Worm (Caenorhabditis elegans): ENCODE data around the gene oac-55.

The oac-55 gene

DNA sequence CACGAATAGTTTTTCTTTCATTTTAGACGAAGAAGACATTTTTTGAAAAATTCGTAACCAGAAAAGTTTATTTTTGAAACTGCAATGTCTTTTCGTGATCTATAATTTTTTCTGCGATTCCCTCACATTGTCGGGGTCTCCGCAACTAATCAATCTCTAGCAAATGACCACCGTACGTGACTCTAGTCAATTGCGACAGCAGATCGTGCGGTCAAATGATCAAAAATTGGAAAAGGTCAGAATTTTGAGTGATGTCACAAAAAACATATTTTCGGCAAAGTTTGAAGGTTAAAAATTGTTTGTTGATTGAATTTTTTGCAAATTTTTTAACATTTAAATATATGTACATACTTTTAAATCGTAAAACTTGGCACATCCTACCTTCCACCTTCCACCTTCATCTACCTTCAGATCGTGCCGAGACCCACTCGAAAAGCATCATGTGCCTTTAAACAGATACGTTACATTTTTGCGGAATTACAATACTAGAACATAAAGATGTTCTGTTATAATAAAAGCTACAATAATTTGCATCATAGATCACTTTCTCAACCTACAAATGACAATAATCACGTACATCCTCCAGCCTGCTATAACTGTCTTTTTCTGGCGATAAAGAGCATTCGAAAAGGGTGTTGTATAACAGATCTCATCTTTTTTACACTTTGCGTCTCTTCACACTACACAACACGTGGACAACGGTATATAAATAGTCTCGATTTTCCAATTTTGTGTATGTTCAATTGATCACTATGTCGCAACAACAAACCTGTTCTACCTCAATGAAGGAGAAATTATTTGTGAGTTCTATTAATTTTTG lies 10.7 kb downstream of the oac-55 start, which contains the start of the genes R08E5.1 and rips-1:
TSS of gene R08E5.1 (minus strand) at position 82 of the 820 bp plus-strand sequence.
TSS of gene rips-1 (plus strand) at position 585 of the 820 bp plus-strand sequence.
- TF ChIP-seq mep-1 (tag; optimal IDR thresholded peaks at IDR 0.05) (no peak), lin-13 (tag; optimal IDR thresholded peaks at IDR 0.05) (no peak), mls-2 (tag; optimal IDR thresholded peaks at IDR 0.05) (no peak), snpc-4 (tag; optimal IDR thresholded peaks at IDR 0.05) (no peak), cnd-1 (tag; optimal IDR thresholded peaks at IDR 0.05) (no peak), nhr-2 (tag; optimal IDR thresholded peaks at IDR 0.05) (no peak), unc-120 (tag; optimal IDR thresholded peaks at IDR 0.05; ENCODE audit: poor library complexity, severe bottlenecking) (no peak), ztf-11 (tag; optimal IDR thresholded peaks at IDR 0.05) (no peak), elt-3 (tag; optimal IDR thresholded peaks at IDR 0.05) (no peak), ceh-83 (GFP tag; optimal IDR thresholded peaks at IDR 0.05) (no peak), nhr-12 (tag; optimal IDR thresholded peaks at IDR 0.05) (no peak), M03D4.4 (tag; optimal IDR thresholded peaks at IDR 0.05) (no peak), blmp-1 (tag; optimal IDR thresholded peaks at IDR 0.05) (no peak), ham-2 (GFP tag; optimal IDR thresholded peaks at IDR 0.05) (no peak)

DNA sequence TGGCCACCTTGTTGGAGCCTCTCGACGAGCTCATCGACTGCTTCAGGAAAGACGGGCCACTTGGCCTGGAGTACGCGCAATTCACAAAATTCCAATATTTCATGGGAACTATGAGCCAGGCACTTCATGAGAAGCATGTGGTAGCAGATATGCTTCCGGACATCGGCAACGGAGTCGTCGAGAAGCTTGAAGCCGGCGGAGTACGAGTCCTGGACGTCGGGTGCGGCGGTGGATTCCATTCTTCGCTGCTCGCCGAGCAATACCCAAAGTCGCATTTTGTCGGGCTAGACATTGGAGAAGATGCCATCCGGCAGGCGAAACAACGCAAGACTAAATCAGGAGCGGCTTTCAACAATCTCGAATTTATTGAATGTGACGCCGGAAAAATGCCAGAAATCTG lies 12.7 kb downstream of the oac-55 start:
- no peak for TF ChIP-seq nhr-12 (tag; optimal IDR thresholded peaks at IDR 0.05)
- TF ChIP-seq tbx-8 (GFP tag; optimal IDR thresholded peaks at IDR 0.05) = no peak

DNA sequence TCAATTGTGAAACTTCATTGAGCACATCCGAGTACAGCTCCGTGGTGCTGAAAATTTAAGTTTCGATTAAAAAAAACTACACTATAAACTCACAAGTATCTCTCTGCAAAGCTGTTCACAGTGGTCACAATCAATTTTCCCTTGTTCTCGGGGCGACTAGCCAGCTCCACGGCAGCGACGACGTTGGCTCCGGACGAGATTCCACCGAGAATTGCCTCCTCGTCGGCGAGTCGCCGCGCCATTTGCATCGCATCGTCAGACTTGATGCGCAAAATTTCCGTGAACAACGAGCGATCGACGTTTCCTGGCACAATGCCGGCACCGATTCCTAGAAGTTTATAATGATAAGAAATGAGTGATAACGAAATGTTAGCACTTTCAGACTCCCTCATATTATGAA lies 13.7 kb downstream of the oac-55 start:
- TF ChIP-seq tbx-8 (GFP tag; optimal IDR thresholded peaks at IDR 0.05) (no peak), hlh-1 (tag; optimal IDR thresholded peaks at IDR 0.05) (no peak), mep-1 (tag; optimal IDR thresholded peaks at IDR 0.05) (no peak), sem-2 (GFP tag; optimal IDR thresholded peaks at IDR 0.05) (no peak), nhr-28 (tag; optimal IDR thresholded peaks at IDR 0.05) (no peak), unc-120 (tag; optimal IDR thresholded peaks at IDR 0.05; ENCODE audit: poor library complexity, severe bottlenecking) (no peak), lsy-2 (tag; optimal IDR thresholded peaks at IDR 0.05) (no peak), unc-39 (tag; optimal IDR thresholded peaks at IDR 0.05) (no peak), nhr-76 (tag; optimal IDR thresholded peaks at IDR 0.05) (no peak), ceh-43 (GFP tag; optimal IDR thresholded peaks at IDR 0.05) (no peak), zip-8 (tag; optimal IDR thresholded peaks at IDR 0.05) (no peak), nhr-237 (tag; optimal IDR thresholded peaks at IDR 0.05) (no peak), ceh-83 (GFP tag; optimal IDR thresholded peaks at IDR 0.05) (no peak), sptf-1 (tag; optimal IDR thresholded peaks at IDR 0.05) (no peak), ztf-11 (tag; optimal IDR thresholded peaks at IDR 0.05) (no peak), drap-1 (GFP tag; optimal IDR thresholded peaks at IDR 0.05) (no peak), lin-32 (GFP tag; optimal IDR thresholded peaks at IDR 0.05) (no peak)

DNA sequence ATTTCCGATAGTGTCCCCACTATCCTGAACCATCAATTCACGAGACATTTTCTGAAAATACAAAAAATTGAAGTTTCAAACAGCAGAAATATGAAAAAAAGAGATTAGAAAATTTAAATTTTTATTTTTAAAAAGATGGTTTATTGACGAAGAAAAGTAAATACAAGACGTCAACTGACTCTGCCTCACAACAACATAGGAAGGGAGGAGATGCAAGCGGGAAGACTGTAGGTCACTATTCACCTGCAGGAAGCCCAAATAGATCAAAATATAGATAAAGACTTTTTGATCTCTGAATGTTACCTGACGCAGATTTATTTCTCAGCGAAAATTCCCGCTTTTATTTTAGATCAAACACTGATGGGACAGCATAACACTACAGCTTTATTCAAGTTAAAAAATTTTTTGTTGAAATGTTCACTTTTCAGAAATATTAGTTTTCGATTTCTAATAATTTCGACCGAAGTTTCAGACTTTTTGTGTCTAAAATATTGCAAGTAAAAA lies 15.2 kb downstream of the oac-55 start, which contains the start of gene cysl-3:
TSS of gene cysl-3 (minus strand) at position 51 of the 504 bp plus-strand sequence.
- no peak for TF ChIP-seq unc-62 (GFP tag; optimal IDR thresholded peaks at IDR 0.05)
- TF ChIP-seq ztf-11 (tag; optimal IDR thresholded peaks at IDR 0.05) = no peak
- no peak for TF ChIP-seq bed-3 (GFP tag; optimal IDR thresholded peaks at IDR 0.05)
- TF ChIP-seq unc-39 (tag; optimal IDR thresholded peaks at IDR 0.05) = no peak
- TF ChIP-seq M03D4.4 (tag; optimal IDR thresholded peaks at IDR 0.05) = no peak
- no peak for TF ChIP-seq zip-8 (tag; optimal IDR thresholded peaks at IDR 0.05)
- no peak for TF ChIP-seq flh-1 (GFP tag; optimal IDR thresholded peaks at IDR 0.05)
- no peak for TF ChIP-seq ces-1 (GFP tag; optimal IDR thresholded peaks at IDR 0.05)
- no peak for TF ChIP-seq cnd-1 (tag; optimal IDR thresholded peaks at IDR 0.05)
- TF ChIP-seq unc-120 (tag; optimal IDR thresholded peaks at IDR 0.05; ENCODE audit: poor library complexity, severe bottlenecking) = no peak
- TF ChIP-seq ceh-83 (GFP tag; optimal IDR thresholded peaks at IDR 0.05) = no peak
- no peak for TF ChIP-seq nhr-237 (tag; optimal IDR thresholded peaks at IDR 0.05)
- TF ChIP-seq mab-5 (tag; optimal IDR thresholded peaks at IDR 0.05) = no peak
- TF ChIP-seq nhr-2 (tag; optimal IDR thresholded peaks at IDR 0.05) = no peak
- TF ChIP-seq nhr-12 (tag; optimal IDR thresholded peaks at IDR 0.05) = no peak
- TF ChIP-seq elt-1 (tag; optimal IDR thresholded peaks at IDR 0.05; ENCODE audit: borderline replicate concordance, insufficient read depth) = no peak
- TF ChIP-seq sptf-1 (tag; optimal IDR thresholded peaks at IDR 0.05) = no peak

Data from whole organism, mixed stage, embryonic.